Worm (Caenorhabditis elegans) whole organism, early embryonic: ENCODE measurements around the gene kin-4.

Experiments
- F13C5.2 ChIP-seq: sonication (generic microtip); optimal IDR thresholded peaks from 2 replicates; lab custom pipeline; 2017; ENCODE audit warnings: mild to moderate bottlenecking, missing genetic modification characterization, inconsistent platforms, missing compliant biosample characterization
- ama-1 ChIP-seq: fragments of 150-350 bp; optimal IDR thresholded peaks from 2 replicates; lab custom pipeline; 2014
- ceh-36 ChIP-seq: sonication (generic microtip); optimal IDR thresholded peaks from 2 replicates; lab custom pipeline; 2016; ENCODE audit warnings: missing genetic modification characterization, inconsistent platforms, missing compliant biosample characterization
- flt-1 ChIP-seq: fragments of 200-800 bp; sonication (Bioruptor generic); IDR thresholded peaks from 2 replicates; pipeline ENCODE4 v1.3.6; 2022; ENCODE audit warnings: missing genetic modification characterization, missing compliant biosample characterization
- hmg-4 ChIP-seq: fragments of 200-800 bp; sonication (Bioruptor generic); optimal IDR thresholded peaks from 2 replicates; lab custom pipeline; 2018; ENCODE audit warnings: mild to moderate bottlenecking, missing genetic modification characterization, missing compliant biosample characterization
- pes-1 ChIP-seq: fragments of 200-800 bp; sonication (Bioruptor generic); IDR thresholded peaks from 2 replicates; pipeline ENCODE4 v1.3.6; 2022; ENCODE audit warnings: missing genetic modification reagents, missing genetic modification characterization, missing compliant biosample characterization
- scrt-1 ChIP-seq: fragments of 200-800 bp; sonication (Bioruptor generic); IDR thresholded peaks from 2 replicates; pipeline ENCODE4 v1.3.6; 2022; ENCODE audit warnings: missing genetic modification characterization, missing compliant biosample characterization
- sea-1 ChIP-seq: fragments of 200-800 bp; sonication (Bioruptor generic); conservative IDR thresholded peaks from 2 replicates; pipeline ENCODE4 v1.3.6; 2022; ENCODE audit warnings: missing genetic modification characterization, missing compliant biosample characterization
- tbx-11 ChIP-seq: fragments of 200-800 bp; sonication (Bioruptor generic); IDR thresholded peaks from 2 replicates; pipeline ENCODE4 v1.3.6; 2022; ENCODE audit warnings: missing genetic modification characterization, missing compliant biosample characterization
- tra-4 ChIP-seq: sonication (generic microtip); optimal IDR thresholded peaks from 2 replicates; lab custom pipeline; 2017; ENCODE audit warnings: missing genetic modification characterization, missing compliant biosample characterization

DNA sequence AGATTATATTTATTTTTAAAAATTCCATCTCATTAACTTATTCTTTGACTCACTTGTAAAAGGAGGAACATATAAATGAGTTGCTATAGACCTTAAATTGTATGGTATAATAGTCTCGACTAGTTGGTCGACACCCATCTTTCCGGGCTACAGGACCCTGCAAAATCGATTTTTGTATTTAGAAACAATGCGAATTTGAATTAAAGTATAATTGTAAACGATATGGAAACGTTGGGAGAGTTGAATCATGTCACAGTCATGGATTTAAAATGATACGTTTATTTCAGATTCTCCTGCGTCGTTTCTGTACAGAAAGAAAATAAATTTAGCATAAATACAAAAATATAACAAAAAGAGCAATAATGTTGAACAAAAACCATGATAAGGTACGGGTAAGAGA, 53.6 kb downstream of the kin-4 start, which contains the start of gene catp-8:
- TF ChIP-seq pes-1 (no peak), ama-1 (lab: Kevin White, UChicago) (no peak), tra-4 (tag; lab: Kevin White, UChicago) (no peak), sea-1 (GFP tag; lab: Robert Waterston, UW) (no peak), ceh-36 (tag; lab: Kevin White, UChicago) (no peak), scrt-1 (GFP tag; lab: Robert Waterston, UW) (no peak), tbx-11 (GFP tag; lab: Robert Waterston, UW) (no peak), flt-1 (no peak), hmg-4 (no peak), F13C5.2 (tag; lab: Kevin White, UChicago) (no peak)
